Worm (Caenorhabditis elegans): ENCODE results near the gene ZK686.1.

DNA sequence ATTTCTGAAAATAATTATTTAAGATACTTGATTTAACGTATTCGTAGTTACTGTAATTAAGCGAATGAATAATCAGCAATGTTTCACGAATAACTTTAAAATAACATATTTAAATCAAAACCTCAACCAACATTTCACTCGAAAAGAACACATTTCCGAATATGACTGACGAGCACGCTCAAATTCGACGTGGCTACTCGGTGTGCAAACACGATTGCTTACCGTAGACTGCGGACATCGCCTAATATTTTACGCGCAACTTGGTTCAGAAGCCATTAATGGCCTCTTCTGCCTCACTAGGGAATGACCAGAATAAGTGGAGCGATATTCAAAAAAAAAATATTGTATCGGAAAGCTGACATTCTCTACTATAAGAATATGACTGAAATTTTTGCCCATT, 3.0 kb upstream of the ZK686.1 start, which contains the start of gene snu-23:
- no peak for TF ChIP-seq egl-43 (GFP tag; IDR thresholded peaks at IDR 0.05)
- no peak for TF ChIP-seq aha-1 (tag)
- TF ChIP-seq dmd-6 (GFP tag; IDR thresholded peaks at IDR 0.05), result no peak
- no peak for TF ChIP-seq mdl-1 (tag; optimal IDR thresholded peaks at IDR 0.05)
- no peak for TF ChIP-seq F49E8.2 (tag; optimal IDR thresholded peaks at IDR 0.05; ENCODE audit: borderline replicate concordance)
- no peak for TF ChIP-seq lin-29 (GFP tag; IDR thresholded peaks at IDR 0.05)
- no peak for TF ChIP-seq ZK337.2 (GFP tag; IDR thresholded peaks at IDR 0.05)
- TF ChIP-seq zip-2 (tag; optimal IDR thresholded peaks at IDR 0.05), result no peak
- no peak for TF ChIP-seq R02D3.7 (tag; optimal IDR thresholded peaks at IDR 0.05)

Measured in whole organism, L4 larva.